Fruit fly (Drosophila melanogaster): ENCODE measurements around the gene Fadd.
A peak's percentile ranks its signal among the peaks of the same experiment; 100 is the strongest.

Gene Fadd

dm6 chr3R:22034160-22034742 lies at the start of gene Fadd, which contains the start of the genes CG45099, CG6015 and pit (continued):
- TF ChIP-seq Adf1 (GFP tag; IDR thresholded peaks at IDR 0.05) (no peak), CG9876 (GFP tag; optimal IDR thresholded peaks at IDR 0.05) (no peak), jing (GFP tag; optimal IDR thresholded peaks at IDR 0.05) (no peak), CkIIα-i1 (GFP tag; IDR thresholded peaks at IDR 0.05) (no peak), E2f1 (GFP tag; IDR thresholded peaks at IDR 0.05) (no peak), pzg (GFP tag; optimal IDR thresholded peaks at IDR 0.05) (peak; percentile 66), Camta (GFP tag; optimal IDR thresholded peaks at IDR 0.05) (no peak), wek (GFP tag; optimal IDR thresholded peaks at IDR 0.05) (no peak), CG14965 (GFP tag; optimal IDR thresholded peaks at IDR 0.05; ENCODE audit: borderline replicate concordance) (no peak), CG12104 (GFP tag; optimal IDR thresholded peaks at IDR 0.05) (no peak), exex (tag; optimal IDR thresholded peaks at IDR 0.05) (no peak), Tbp (GFP tag; optimal IDR thresholded peaks at IDR 0.05) (no peak), CG8089 (GFP tag; optimal IDR thresholded peaks at IDR 0.05) (no peak), sr (GFP tag; IDR thresholded peaks at IDR 0.05) (no peak), knrl (GFP tag; IDR thresholded peaks at IDR 0.05; ENCODE audit: partially characterized antibody) (peak; percentile 72), CG1832 (GFP tag; optimal IDR thresholded peaks at IDR 0.05) (no peak), CG30403 (GFP tag; optimal IDR thresholded peaks at IDR 0.05) (no peak), Nf-YC (tag; optimal IDR thresholded peaks at IDR 0.05) (no peak), B-H2 (GFP tag; optimal IDR thresholded peaks at IDR 0.05) (no peak), ranshi (GFP tag; IDR thresholded peaks at IDR 0.05) (no peak), lab (GFP tag; optimal IDR thresholded peaks at IDR 0.05) (no peak), CG3838 (GFP tag; optimal IDR thresholded peaks at IDR 0.05) (no peak), cad (GFP tag; optimal IDR thresholded peaks at IDR 0.05) (no peak), pb (GFP tag; optimal IDR thresholded peaks at IDR 0.05) (no peak), Sin3A (optimal IDR thresholded peaks at IDR 0.05) (peak; percentile 58), Asciz (GFP tag; optimal IDR thresholded peaks at IDR 0.05) (no peak), CG17359 (tag; optimal IDR thresholded peaks at IDR 0.05) (no peak), CG12391 (tag; optimal IDR thresholded peaks at IDR 0.05) (peak; percentile 35), vvl (GFP tag; IDR thresholded peaks at IDR 0.05) (no peak), sna (GFP tag; IDR thresholded peaks at IDR 0.05; ENCODE audit: partially characterized antibody) (peak; percentile 60; the same call in 1 of the 2 replicates), salm (tag; optimal IDR thresholded peaks at IDR 0.05) (no peak), CG1233 (GFP tag; optimal IDR thresholded peaks at IDR 0.05) (no peak), dmrt99B (tag; optimal IDR thresholded peaks at IDR 0.05) (no peak), CG17568 (GFP tag; optimal IDR thresholded peaks at IDR 0.05) (no peak), sc (optimal IDR thresholded peaks at IDR 0.05) (no peak), sc (GFP tag; optimal IDR thresholded peaks at IDR 0.05) (no peak), p53 (GFP tag; optimal IDR thresholded peaks at IDR 0.05) (no peak), danr (GFP tag; IDR thresholded peaks at IDR 0.05) (no peak), chinmo (GFP tag; IDR thresholded peaks at IDR 0.05; ENCODE audit: partially characterized antibody) (no peak), CG7963 (GFP tag; IDR thresholded peaks at IDR 0.05; ENCODE audit: partially characterized antibody) (no peak), CG16813 (GFP tag; IDR thresholded peaks at IDR 0.05; ENCODE audit: partially characterized antibody) (peak; percentile 66), bcd (GFP tag; optimal IDR thresholded peaks at IDR 0.05) (no peak), Neu2 (GFP tag; optimal IDR thresholded peaks at IDR 0.05; ENCODE audit: borderline replicate concordance) (no peak), corto (GFP tag; optimal IDR thresholded peaks at IDR 0.05) (no peak), Sry-δ (GFP tag; optimal IDR thresholded peaks at IDR 0.05) (peak; percentile 82), dysf (GFP tag; IDR thresholded peaks at IDR 0.05) (no peak), CG1024 (GFP tag; IDR thresholded peaks at IDR 0.05) (no peak), peb (GFP tag; IDR thresholded peaks at IDR 0.05) (no peak), Optix (GFP tag; IDR thresholded peaks at IDR 0.05) (no peak), CG8290 (GFP tag; optimal IDR thresholded peaks at IDR 0.05) (no peak), CG8290 (tag; optimal IDR thresholded peaks at IDR 0.05) (no peak), fru (optimal IDR thresholded peaks at IDR 0.05) (no peak)

All from whole organism, embryonic.